Fruit fly (Drosophila melanogaster): ENCODE results near the gene CG13999.

CG13999 gene

dm6 chr2L:5982334-5982987 is 26.2 kb upstream of the CG13999 start (continued):
- TF ChIP-seq CG42726 (GFP tag; IDR thresholded peaks at IDR 0.05; ENCODE audit: partially characterized antibody) (no peak), grn (GFP tag; optimal IDR thresholded peaks at IDR 0.05) (peak; percentile 36), CG3065 (GFP tag; optimal IDR thresholded peaks at IDR 0.05) (no peak), zen (tag; optimal IDR thresholded peaks at IDR 0.05) (no peak), CG7987 (GFP tag; optimal IDR thresholded peaks at IDR 0.05) (peak; percentile 54), nerfin-1 (tag; optimal IDR thresholded peaks at IDR 0.05) (peak; percentile 44), Dref (GFP tag; IDR thresholded peaks at IDR 0.05) (no peak), twi (tag; optimal IDR thresholded peaks at IDR 0.05) (peak; percentile 15), rib (GFP tag; IDR thresholded peaks at IDR 0.05) (no peak), stc (GFP tag; IDR thresholded peaks at IDR 0.05) (no peak), CG4707 (GFP tag; optimal IDR thresholded peaks at IDR 0.05) (peak; percentile 5), CG13624 (GFP tag; optimal IDR thresholded peaks at IDR 0.05) (peak; percentile 53), CG7745 (tag; optimal IDR thresholded peaks at IDR 0.05) (no peak), org-1 (GFP tag; optimal IDR thresholded peaks at IDR 0.05) (no peak), CG14014 (GFP tag; IDR thresholded peaks at IDR 0.05) (no peak), bsh (GFP tag; optimal IDR thresholded peaks at IDR 0.05) (peak in 1 of 2 experiments; percentile 8), run (tag; optimal IDR thresholded peaks at IDR 0.05) (no peak), CG1832 (GFP tag; optimal IDR thresholded peaks at IDR 0.05) (peak; percentile 96), CG12659 (GFP tag; optimal IDR thresholded peaks at IDR 0.05) (peak; percentile 52), Lhr (GFP tag; optimal IDR thresholded peaks at IDR 0.05) (no peak), Aef1 (GFP tag; IDR thresholded peaks at IDR 0.05) (no peak), gt (GFP tag; IDR thresholded peaks at IDR 0.05) (no peak), lab (GFP tag; optimal IDR thresholded peaks at IDR 0.05) (peak; percentile 39), CG4617 (GFP tag; optimal IDR thresholded peaks at IDR 0.05; ENCODE audit: borderline replicate concordance) (no peak), lov (optimal IDR thresholded peaks at IDR 0.05) (no peak), lov (GFP tag; IDR thresholded peaks at IDR 0.05) (no peak), CG33213 (GFP tag; optimal IDR thresholded peaks at IDR 0.05) (no peak), slou (GFP tag; optimal IDR thresholded peaks at IDR 0.05) (no peak), CG11696 (GFP tag; IDR thresholded peaks at IDR 0.05) (no peak), dan (GFP tag; IDR thresholded peaks at IDR 0.05) (no peak), Nf-YB (GFP tag; optimal IDR thresholded peaks at IDR 0.05) (peak; percentile 50), ro (GFP tag; IDR thresholded peaks at IDR 0.05) (no peak), tap (tag; optimal IDR thresholded peaks at IDR 0.05) (no peak), CG3847 (GFP tag; IDR thresholded peaks at IDR 0.05) (no peak), Atf-2 (GFP tag; optimal IDR thresholded peaks at IDR 0.05) (no peak), CG6854 (GFP tag; optimal IDR thresholded peaks at IDR 0.05) (peak; percentile 2), Bgb (GFP tag; IDR thresholded peaks at IDR 0.05; ENCODE audit: partially characterized antibody) (no peak), chif (GFP tag; optimal IDR thresholded peaks at IDR 0.05) (peak in 1 of 2 experiments; percentile 14), nom (GFP tag; optimal IDR thresholded peaks at IDR 0.05) (no peak), CG33557 (GFP tag; optimal IDR thresholded peaks at IDR 0.05) (peak; percentile 38), eyg (GFP tag; optimal IDR thresholded peaks at IDR 0.05) (peak; percentile 49), CG7556 (GFP tag; optimal IDR thresholded peaks at IDR 0.05) (peak; percentile 12), gsb (GFP tag; IDR thresholded peaks at IDR 0.05) (no peak), Taf1 (GFP tag; IDR thresholded peaks at IDR 0.05) (no peak), pum (GFP tag; optimal IDR thresholded peaks at IDR 0.05) (no peak), CHES-1-like (GFP tag; optimal IDR thresholded peaks at IDR 0.05) (peak; percentile 56), CG17359 (tag; optimal IDR thresholded peaks at IDR 0.05) (peak; percentile 9), mam (GFP tag; optimal IDR thresholded peaks at IDR 0.05) (no peak), crp (GFP tag; optimal IDR thresholded peaks at IDR 0.05) (no peak), schlank (tag; optimal IDR thresholded peaks at IDR 0.05) (no peak)
